Worm (Caenorhabditis elegans) whole organism, early embryonic: Measurements from ENCODE around the gene psmd-9.

Source experiments
- B0310.2 ChIP-seq: sonication (generic microtip); optimal IDR thresholded peaks from 2 replicates; lab custom pipeline; 2016; ENCODE audit warnings: mild to moderate bottlenecking, missing genetic modification characterization, missing compliant biosample characterization
- F13C5.2 ChIP-seq: sonication (generic microtip); optimal IDR thresholded peaks from 2 replicates; lab custom pipeline; 2017; ENCODE audit warnings: mild to moderate bottlenecking, missing genetic modification characterization, inconsistent platforms, missing compliant biosample characterization
- aly-1 ChIP-seq: sonication (generic microtip); optimal IDR thresholded peaks from 2 replicates; lab custom pipeline; 2016; ENCODE audit warnings: missing genetic modification characterization, missing compliant biosample characterization
- ama-1 ChIP-seq: fragments of 150-350 bp; optimal IDR thresholded peaks from 2 replicates; lab custom pipeline; 2014
- ceh-13 ChIP-seq: fragments of 200-800 bp; sonication (Bioruptor generic); optimal IDR thresholded peaks from 2 replicates; lab custom pipeline; 2018; ENCODE audit warnings: mild to moderate bottlenecking, missing genetic modification characterization, missing compliant biosample characterization
- ets-7 ChIP-seq: sonication (generic microtip); optimal IDR thresholded peaks from 2 replicates; lab custom pipeline; 2016; ENCODE audit warnings: missing genotype, missing genetic modification characterization, missing compliant biosample characterization
- flt-1 ChIP-seq: fragments of 200-800 bp; sonication (Bioruptor generic); IDR thresholded peaks from 2 replicates; pipeline ENCODE4 v1.3.6; 2022; ENCODE audit warnings: missing genetic modification characterization, missing compliant biosample characterization
- hmbx-1 ChIP-seq: sonication (generic microtip); optimal IDR thresholded peaks from 2 replicates; lab custom pipeline; 2016; ENCODE audit warnings: mild to moderate bottlenecking, missing genetic modification characterization, missing compliant biosample characterization
- hmg-4 ChIP-seq: fragments of 200-800 bp; sonication (Bioruptor generic); optimal IDR thresholded peaks from 2 replicates; lab custom pipeline; 2018; ENCODE audit warnings: mild to moderate bottlenecking, missing genetic modification characterization, missing compliant biosample characterization
- hnd-1 ChIP-seq: sonication (generic microtip); optimal IDR thresholded peaks from 2 replicates; lab custom pipeline; 2016; ENCODE audit warnings: missing genetic modification characterization, missing compliant biosample characterization
- pes-1 ChIP-seq: fragments of 200-800 bp; sonication (Bioruptor generic); IDR thresholded peaks from 2 replicates; pipeline ENCODE4 v1.3.6; 2022; ENCODE audit warnings: missing genetic modification reagents, missing genetic modification characterization, missing compliant biosample characterization
- scrt-1 ChIP-seq: fragments of 200-800 bp; sonication (Bioruptor generic); IDR thresholded peaks from 2 replicates; pipeline ENCODE4 v1.3.6; 2022; ENCODE audit warnings: missing genetic modification characterization, missing compliant biosample characterization
- sea-1 ChIP-seq: fragments of 200-800 bp; sonication (Bioruptor generic); conservative IDR thresholded peaks from 2 replicates; pipeline ENCODE4 v1.3.6; 2022; ENCODE audit warnings: missing genetic modification characterization, missing compliant biosample characterization
- tbx-11 ChIP-seq: fragments of 200-800 bp; sonication (Bioruptor generic); IDR thresholded peaks from 2 replicates; pipeline ENCODE4 v1.3.6; 2022; ENCODE audit warnings: missing genetic modification characterization, missing compliant biosample characterization

ce11 chrII:6870803-6871202 is 31.1 kb upstream of the psmd-9 start, which contains the start of gene clhm-1:
- TF ChIP-seq flt-1 (GFP tag; lab: Robert Waterston, UW), result no peak
- TF ChIP-seq ama-1 (lab: Kevin White, UChicago), result no peak
- no peak for TF ChIP-seq pes-1 (GFP tag; lab: Robert Waterston, UW)
- TF ChIP-seq F13C5.2 (tag; lab: Kevin White, UChicago), result no peak
- no peak for TF ChIP-seq hmbx-1 (tag; lab: Kevin White, UChicago)
- TF ChIP-seq B0310.2 (tag; lab: Kevin White, UChicago), result no peak
- TF ChIP-seq ets-7 (tag; lab: Kevin White, UChicago), result no peak
- TF ChIP-seq sea-1 (GFP tag; lab: Robert Waterston, UW), result no peak
- TF ChIP-seq scrt-1 (GFP tag; lab: Robert Waterston, UW), result no peak
- no peak for TF ChIP-seq hnd-1 (tag; lab: Kevin White, UChicago)
- TF ChIP-seq ceh-13 (GFP tag; lab: Kevin White, UChicago), result no peak
- no peak for TF ChIP-seq tbx-11 (GFP tag; lab: Robert Waterston, UW)
- no peak for TF ChIP-seq hmg-4 (GFP tag; lab: Kevin White, UChicago)
- no peak for TF ChIP-seq aly-1 (tag; lab: Kevin White, UChicago)
